Fruit fly (Drosophila melanogaster) whole organism, prepupa: ENCODE data around the gene CG32428.

ENCODE experiments used
- Blimp-1 ChIP-seq: fragments of 200-800 bp; sonication (Bioruptor generic); optimal IDR thresholded peaks from 3 replicates; lab custom pipeline; 2017; ENCODE audit warnings: missing biosample characterization, missing genetic modification characterization, mild to moderate bottlenecking, moderate library complexity, missing genetic modification reagents
- CG11294 ChIP-seq: fragments of 200-800 bp; sonication (Bioruptor generic); IDR thresholded peaks from 2 replicates; pipeline ENCODE4 v1.3.6; 2022; ENCODE audit warnings: missing biosample characterization, missing genetic modification characterization
- CG11762 ChIP-seq: fragments of 200-800 bp; sonication (Bioruptor generic); optimal IDR thresholded peaks from 3 replicates; lab custom pipeline; 2016; ENCODE audit warnings: missing biosample characterization, missing genetic modification characterization; ENCODE audit not compliant: insufficient read depth
- CG11902 ChIP-seq: fragments of 200-800 bp; sonication (Bioruptor generic); optimal IDR thresholded peaks from 3 replicates; lab custom pipeline; 2016; ENCODE audit warnings: missing biosample characterization, missing genetic modification characterization
- CG15336 ChIP-seq: fragments of 200-800 bp; sonication (Bioruptor generic); IDR thresholded peaks from 2 replicates; pipeline ENCODE4 v1.3.6; 2022; ENCODE audit warnings: missing biosample characterization, missing genetic modification characterization
- CG1621 ChIP-seq: fragments of 200-800 bp; sonication (Bioruptor generic); optimal IDR thresholded peaks from 3 replicates; lab custom pipeline; 2018; ENCODE audit warnings: missing biosample characterization, mild to moderate bottlenecking, missing genetic modification characterization
- CG31627 ChIP-seq: fragments of 200-800 bp; sonication (Bioruptor generic); optimal IDR thresholded peaks from 3 replicates; lab custom pipeline; 2016; ENCODE audit warnings: missing biosample characterization, missing genetic modification characterization
- CG34406 ChIP-seq: fragments of 200-800 bp; sonication (Bioruptor generic); optimal IDR thresholded peaks from 3 replicates; lab custom pipeline; 2016; ENCODE audit warnings: missing biosample characterization, missing genetic modification characterization
- CG6163 ChIP-seq: fragments of 200-800 bp; sonication (Bioruptor generic); IDR thresholded peaks from 3 replicates; pipeline ENCODE4 v1.3.6; 2022; ENCODE audit warnings: missing biosample characterization, missing genetic modification characterization
- CG6854 ChIP-seq: fragments of 200-800 bp; sonication (Bioruptor generic); optimal IDR thresholded peaks from 2 replicates; lab custom pipeline; 2017; ENCODE audit warnings: missing biosample characterization, mild to moderate bottlenecking, missing genetic modification characterization
- CG7368 ChIP-seq: fragments of 200-800 bp; sonication (Bioruptor generic); optimal IDR thresholded peaks from 3 replicates; lab custom pipeline; 2016; ENCODE audit warnings: missing biosample characterization, missing genetic modification characterization
- CG8632 ChIP-seq: fragments of 200-800 bp; sonication (Bioruptor generic); optimal IDR thresholded peaks from 3 replicates; lab custom pipeline; 2016; ENCODE audit warnings: missing biosample characterization, missing genetic modification characterization
- CG9139 ChIP-seq: fragments of 200-800 bp; sonication (Bioruptor generic); optimal IDR thresholded peaks from 3 replicates; lab custom pipeline; 2017; ENCODE audit warnings: missing biosample characterization, mild to moderate bottlenecking, missing genetic modification characterization
- Eip75B ChIP-seq: fragments of 200-800 bp; sonication (Bioruptor generic); optimal IDR thresholded peaks from 3 replicates; lab custom pipeline; 2016; ENCODE audit warnings: missing biosample characterization, missing genetic modification characterization
- Eip78C ChIP-seq: fragments of 200-800 bp; sonication (Bioruptor generic); peaks from one replicate; lab custom pipeline; 2016; ENCODE audit warnings: missing biosample characterization, missing genetic modification characterization
- Eip93F ChIP-seq: fragments of 200-800 bp; sonication (Bioruptor generic); optimal IDR thresholded peaks from 2 replicates; lab custom pipeline; 2016; ENCODE audit warnings: missing biosample characterization, mild to moderate bottlenecking, missing genetic modification characterization
- Ets21C ChIP-seq: fragments of 200-800 bp; sonication (Bioruptor generic); optimal IDR thresholded peaks from 3 replicates; lab custom pipeline; 2016; ENCODE audit warnings: missing biosample characterization, missing genetic modification characterization
- Ets96B ChIP-seq: fragments of 200-800 bp; optimal IDR thresholded peaks from 2 replicates; lab custom pipeline; 2019; ENCODE audit warnings: missing biosample characterization, mild to moderate bottlenecking, missing genetic modification characterization, moderate library complexity
- Hr38 ChIP-seq: sonication (Bioruptor generic); optimal IDR thresholded peaks from 2 replicates; lab custom pipeline; 2016; ENCODE audit warnings: missing biosample characterization, missing genetic modification characterization
- Met ChIP-seq: fragments of 200-800 bp; sonication (Bioruptor generic); optimal IDR thresholded peaks from 3 replicates; lab custom pipeline; 2016; ENCODE audit warnings: missing biosample characterization, missing genetic modification characterization
- OdsH ChIP-seq: fragments of 200-800 bp; sonication (Bioruptor generic); optimal IDR thresholded peaks from 3 replicates; lab custom pipeline; 2016; ENCODE audit warnings: missing biosample characterization, missing genetic modification characterization
- Smox ChIP-seq: fragments of 200-800 bp; sonication (Bioruptor generic); optimal IDR thresholded peaks from 3 replicates; lab custom pipeline; 2016; ENCODE audit warnings: missing biosample characterization, missing genetic modification characterization
- Sox102F ChIP-seq: fragments of 200-800 bp; sonication (Bioruptor generic); optimal IDR thresholded peaks from 2 replicates; lab custom pipeline; 2016; ENCODE audit warnings: missing biosample characterization, mild to moderate bottlenecking, missing genetic modification characterization
- achi ChIP-seq: fragments of 200-800 bp; sonication (Bioruptor generic); optimal IDR thresholded peaks from 3 replicates; lab custom pipeline; 2016; ENCODE audit warnings: missing biosample characterization, missing genetic modification characterization
- acj6 ChIP-seq: fragments of 200-800 bp; sonication (Bioruptor generic); optimal IDR thresholded peaks from 3 replicates; lab custom pipeline; 2016; ENCODE audit warnings: missing biosample characterization, missing genetic modification characterization
- cyc ChIP-seq: fragments of 200-800 bp; sonication (Bioruptor generic); optimal IDR thresholded peaks from 3 replicates; lab custom pipeline; 2016; ENCODE audit warnings: missing biosample characterization, missing genetic modification characterization
- dac ChIP-seq: fragments of 200-800 bp; sonication (Bioruptor generic); optimal IDR thresholded peaks from 2 replicates; lab custom pipeline; 2017; ENCODE audit warnings: missing biosample characterization, mild to moderate bottlenecking, missing genetic modification characterization
- dsx ChIP-seq: fragments of 200-800 bp; optimal IDR thresholded peaks from 3 replicates; lab custom pipeline; 2019; ENCODE audit warnings: missing biosample characterization, mild to moderate bottlenecking, missing genetic modification characterization, moderate library complexity; ENCODE audit not compliant: poor library complexity, severe bottlenecking
- eg ChIP-seq: fragments of 200-800 bp; sonication (Bioruptor generic); IDR thresholded peaks from 3 replicates; pipeline ENCODE4 v1.3.6; 2022; ENCODE audit warnings: missing biosample characterization, missing genetic modification characterization
- esn ChIP-seq: fragments of 200-800 bp; sonication (Bioruptor generic); optimal IDR thresholded peaks from 2 replicates; lab custom pipeline; 2016; ENCODE audit warnings: missing biosample characterization, mild to moderate bottlenecking, missing genetic modification characterization, moderate library complexity
- fd59A ChIP-seq: fragments of 200-800 bp; sonication (Bioruptor generic); optimal IDR thresholded peaks from 2 replicates; lab custom pipeline; 2017; ENCODE audit warnings: missing biosample characterization, mild to moderate bottlenecking, missing genetic modification characterization, missing genetic modification reagents
- fd85E ChIP-seq: fragments of 200-800 bp; sonication (Bioruptor generic); optimal IDR thresholded peaks from 3 replicates; lab custom pipeline; 2016; ENCODE audit warnings: missing biosample characterization, missing genetic modification characterization
- fkh ChIP-seq: fragments of 200-800 bp; sonication (Bioruptor generic); optimal IDR thresholded peaks from 3 replicates; lab custom pipeline; 2017; ENCODE audit warnings: missing biosample characterization, mild to moderate bottlenecking, missing genetic modification characterization, moderate library complexity
- lz ChIP-seq: fragments of 200-800 bp; sonication (Bioruptor generic); optimal IDR thresholded peaks from 3 replicates; lab custom pipeline; 2016; ENCODE audit warnings: missing biosample characterization, missing genetic modification characterization
- pdm3 ChIP-seq: fragments of 200-800 bp; sonication (Bioruptor generic); optimal IDR thresholded peaks from 3 replicates; lab custom pipeline; 2016; ENCODE audit warnings: missing biosample characterization, missing genetic modification characterization
- salr ChIP-seq, 2 experiments: fragments of 200-800 bp; sonication (Bioruptor generic); optimal IDR thresholded peaks; 3 replicates each; lab custom pipeline; 2016 to 2018; ENCODE audit warnings: missing biosample characterization in 2 of 2, missing genetic modification characterization in 2 of 2, mild to moderate bottlenecking in 1 of 2
- spab ChIP-seq: fragments of 200-800 bp; sonication (Bioruptor generic); optimal IDR thresholded peaks from 2 replicates; lab custom pipeline; 2017; ENCODE audit warnings: missing biosample characterization, mild to moderate bottlenecking, missing genetic modification characterization, missing genetic modification reagents
- ss ChIP-seq, 2 experiments: fragments of 200-800 bp; sonication (Bioruptor generic); optimal IDR thresholded peaks; 2 replicates in 1 of 2; 3 replicates in 1 of 2; lab custom pipeline; 2017 to 2018; ENCODE audit warnings: mild to moderate bottlenecking in 2 of 2, missing biosample characterization in 2 of 2, missing genetic modification characterization in 2 of 2, moderate library complexity in 1 of 2
- svp ChIP-seq: fragments of 200-800 bp; sonication (Bioruptor generic); peaks from one replicate; lab custom pipeline; 2016; ENCODE audit warnings: missing biosample characterization, missing genetic modification characterization
- vri ChIP-seq: fragments of 200-800 bp; sonication (Bioruptor generic); optimal IDR thresholded peaks from 3 replicates; lab custom pipeline; 2016; ENCODE audit warnings: missing biosample characterization, mild to moderate bottlenecking, missing genetic modification characterization

Gene CG32428

DNA sequence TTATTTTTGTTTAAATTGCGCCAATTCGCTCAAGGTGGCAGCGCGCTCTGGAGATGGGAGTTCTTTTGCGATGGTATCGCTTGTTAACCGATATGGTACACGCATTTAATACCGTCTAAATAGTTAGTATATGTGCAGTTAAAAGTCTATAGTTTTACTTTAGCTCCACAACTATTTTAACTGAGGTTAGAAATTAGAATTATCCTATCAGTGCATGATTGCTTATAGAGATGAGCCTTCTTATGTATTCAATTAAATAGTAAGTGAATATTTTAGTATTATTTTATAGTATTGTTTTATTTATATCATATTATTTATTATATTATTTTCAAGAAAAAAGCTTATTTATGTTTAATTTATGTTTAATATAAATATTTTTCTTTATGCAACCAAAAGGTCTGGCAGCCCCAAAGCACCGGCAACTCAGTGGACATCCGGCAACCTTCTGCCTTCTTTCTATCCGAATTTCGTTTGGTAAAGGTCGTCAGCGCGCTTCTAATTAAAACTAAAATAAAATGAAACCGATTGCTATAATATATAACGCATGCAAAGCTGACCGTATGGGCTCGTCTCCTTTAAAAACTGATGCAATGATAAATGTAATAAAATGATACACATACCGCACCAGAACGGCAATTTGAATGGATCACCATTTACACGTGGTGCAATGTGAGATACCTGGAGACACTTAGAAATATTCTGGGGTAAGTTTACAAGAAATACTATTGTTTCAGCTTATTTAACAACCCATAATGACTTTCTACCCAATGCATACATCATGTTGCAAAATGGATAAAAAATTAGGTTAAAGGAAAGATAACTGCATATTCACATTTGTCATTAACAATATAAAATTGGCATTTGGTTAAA is 20.5 kb downstream of the CG32428 start, which contains the start of gene CG5199 (continued):
- no peak; the same call in 2 of the 3 replicates for TF ChIP-seq eg (GFP tag; lab: Robert Waterston, UW)
- TF ChIP-seq CG15336 (GFP tag; lab: Robert Waterston, UW) = 0 out of 2 replicates have a peak, but pooled peaks have one; percentile 21
- TF ChIP-seq OdsH (GFP tag; lab: Kevin White, UChicago) = peak; percentile 53
- TF ChIP-seq CG7368 (GFP tag; lab: Kevin White, UChicago) = peak; percentile 5
- TF ChIP-seq lz = peak; percentile 62
- no peak for TF ChIP-seq ss (GFP tag; optimal IDR thresholded peaks at IDR 0.05; lab: Kevin White, UChicago)
- peak; percentile 58 for TF ChIP-seq acj6 (GFP tag; lab: Kevin White, UChicago)
- TF ChIP-seq CG1621 (tag; lab: Kevin White, UChicago) = no peak
- peak; percentile 48; the same call in 1 of the 2 replicates for TF ChIP-seq CG11294
- peak; percentile 57 for TF ChIP-seq achi (GFP tag; lab: Kevin White, UChicago)
- TF ChIP-seq Ets21C = no peak
- TF ChIP-seq CG8632 (GFP tag; lab: Kevin White, UChicago) = peak; percentile 33
- TF ChIP-seq CG34406 = peak; percentile 52
- peak; percentile 53 for TF ChIP-seq CG11902 (GFP tag; lab: Kevin White, UChicago)
- no peak for TF ChIP-seq dac
- TF ChIP-seq CG9139 = no peak
- no peak for TF ChIP-seq fkh (GFP tag; lab: Kevin White, UChicago)
- peak; percentile 74 for TF ChIP-seq cyc
- TF ChIP-seq Met (GFP tag; lab: Kevin White, UChicago) = no peak
- TF ChIP-seq Sox102F (GFP tag; lab: Kevin White, UChicago) = peak; percentile 1
- TF ChIP-seq esn = peak; percentile 50
- TF ChIP-seq, all 60 proteins: peak for 34

DNA sequence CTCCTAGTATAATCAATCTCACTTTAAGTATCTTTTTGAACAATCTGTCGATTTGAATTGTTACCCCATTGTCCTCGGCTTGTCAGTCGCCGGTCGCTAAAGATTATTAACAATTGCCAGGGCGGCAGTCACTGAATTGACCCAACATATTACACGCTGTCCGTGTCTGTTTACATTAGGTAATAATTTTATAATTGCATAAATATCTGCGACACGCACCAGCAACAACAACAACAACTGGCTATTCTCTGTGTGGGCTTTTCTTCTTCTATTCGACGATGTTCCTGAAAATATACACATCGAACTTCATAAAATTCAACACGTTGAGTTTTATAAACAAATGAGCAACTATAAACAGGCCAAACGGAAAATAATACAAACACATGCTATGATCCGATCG is 24.8 kb downstream of the CG32428 start:
- peak; percentile 49 for TF ChIP-seq svp (GFP tag; lab: Kevin White, UChicago)
- TF ChIP-seq Sox102F (GFP tag; lab: Kevin White, UChicago) = no peak
- TF ChIP-seq, all 60 proteins: peak for 1

DNA sequence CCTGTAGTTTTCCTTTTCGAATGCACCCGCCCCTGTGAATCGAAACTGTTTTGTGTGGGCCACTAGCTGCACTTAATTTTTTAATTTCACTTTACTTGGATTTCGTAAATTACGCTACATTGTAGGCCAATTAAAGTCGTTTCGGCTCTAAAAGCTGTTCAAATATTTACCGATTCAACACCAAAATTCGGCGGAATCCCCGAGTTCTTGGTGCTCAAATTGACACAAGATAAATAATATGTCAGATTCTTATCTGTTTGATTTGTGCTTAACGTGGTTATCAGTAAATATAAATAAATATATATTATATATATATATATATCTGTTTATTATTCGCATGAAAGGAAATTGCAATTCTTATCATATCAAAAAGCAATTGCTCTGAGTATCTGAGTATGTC is 25.6 kb downstream of the CG32428 start:
- no peak for TF ChIP-seq spab
- TF ChIP-seq dsx (GFP tag; lab: Kevin White, UChicago) = peak; percentile 7
- TF ChIP-seq pdm3 (GFP tag; lab: Kevin White, UChicago) = no peak
- TF ChIP-seq vri (GFP tag; lab: Kevin White, UChicago) = peak; percentile 65
- TF ChIP-seq Hr38 = no peak
- no peak for TF ChIP-seq salr (GFP tag; optimal IDR thresholded peaks at IDR 0.05; lab: Kevin White, UChicago)
- TF ChIP-seq Ets96B (tag; lab: Kevin White, UChicago) = no peak
- TF ChIP-seq fd85E (GFP tag; lab: Kevin White, UChicago) = no peak
- peak; percentile 60 for TF ChIP-seq Blimp-1 (GFP tag; lab: Kevin White, UChicago)
- TF ChIP-seq CG8632 (GFP tag; lab: Kevin White, UChicago) = peak; percentile 32
- no peak for TF ChIP-seq CG6163 (GFP tag; lab: Robert Waterston, UW)
- TF ChIP-seq achi (GFP tag; lab: Kevin White, UChicago) = no peak
- TF ChIP-seq Eip75B (GFP tag; lab: Kevin White, UChicago) = no peak
- peak; percentile 11 for TF ChIP-seq svp (GFP tag; lab: Kevin White, UChicago)
- peak; percentile 73 for TF ChIP-seq CG6854 (GFP tag; lab: Kevin White, UChicago)
- no peak for TF ChIP-seq CG31627 (GFP tag; lab: Kevin White, UChicago)
- TF ChIP-seq Eip93F (GFP tag; lab: Kevin White, UChicago) = peak; percentile 28
- TF ChIP-seq CG34406 = peak; percentile 32
- peak; percentile 81 for TF ChIP-seq fkh (GFP tag; lab: Kevin White, UChicago)
- TF ChIP-seq lz = no peak
- peak; percentile 30 for TF ChIP-seq Smox (GFP tag; lab: Kevin White, UChicago)
- peak; percentile 23 for TF ChIP-seq Met (GFP tag; lab: Kevin White, UChicago)
- TF ChIP-seq fd59A = no peak
- TF ChIP-seq OdsH (GFP tag; lab: Kevin White, UChicago) = no peak
- peak; percentile 42 for TF ChIP-seq esn
- no peak for TF ChIP-seq CG11762
- peak; percentile 70 for TF ChIP-seq Eip78C
- TF ChIP-seq Sox102F (GFP tag; lab: Kevin White, UChicago) = peak; percentile 18
- TF ChIP-seq cyc = no peak
- TF ChIP-seq, all 60 proteins: peak for 14
